Worm (Caenorhabditis elegans): ENCODE results near the gene sqst-5.
A peak's percentile ranks its signal among the peaks of the same experiment; 100 is the strongest.

Gene sqst-5

ce11 chrIII:147570-148076, at the start of gene sqst-5:
Gene sqst-5 (minus strand): TSS chrIII:147620.
- TF ChIP-seq elt-3 (tag; optimal IDR thresholded peaks at IDR 0.05) = no peak
- TF ChIP-seq unc-39 (tag; optimal IDR thresholded peaks at IDR 0.05) = no peak
- TF ChIP-seq flh-1 (GFP tag; optimal IDR thresholded peaks at IDR 0.05) = no peak
- no peak for TF ChIP-seq drap-1 (GFP tag; optimal IDR thresholded peaks at IDR 0.05)

- TF ChIP-seq nhr-237 (tag; optimal IDR thresholded peaks at IDR 0.05) = no peak
- TF ChIP-seq nhr-2 (tag; optimal IDR thresholded peaks at IDR 0.05) = no peak
These were observed 46.7 kb upstream of the sqst-5 start, which contains the start of gene F40G9.17 for ce11 chrIII:194160-194559. Gene F40G9.17 (plus strand): TSS chrIII:194460.

ce11 chrIII:191803-192202, 44.4 kb upstream of the sqst-5 start, which contains the start of gene sec-20:
Gene sec-20 (plus strand): TSS chrIII:192103.
- TF ChIP-seq snpc-4 (tag; optimal IDR thresholded peaks at IDR 0.05) (no peak), ces-1 (GFP tag; optimal IDR thresholded peaks at IDR 0.05) (no peak), nhr-76 (tag; optimal IDR thresholded peaks at IDR 0.05) (no peak), drap-1 (GFP tag; optimal IDR thresholded peaks at IDR 0.05) (no peak), sptf-1 (tag; optimal IDR thresholded peaks at IDR 0.05) (no peak), ceh-43 (GFP tag; optimal IDR thresholded peaks at IDR 0.05) (no peak), elt-1 (tag; optimal IDR thresholded peaks at IDR 0.05; ENCODE audit: borderline replicate concordance, insufficient read depth) (no peak), tbx-8 (GFP tag; optimal IDR thresholded peaks at IDR 0.05) (no peak), sem-2 (GFP tag; optimal IDR thresholded peaks at IDR 0.05) (no peak)

- no peak for TF ChIP-seq cnd-1 (tag; optimal IDR thresholded peaks at IDR 0.05)
- no peak for TF ChIP-seq lin-32 (GFP tag; optimal IDR thresholded peaks at IDR 0.05)
- no peak for TF ChIP-seq drap-1 (GFP tag; optimal IDR thresholded peaks at IDR 0.05)
- TF ChIP-seq elt-1 (tag; optimal IDR thresholded peaks at IDR 0.05; ENCODE audit: borderline replicate concordance, insufficient read depth) = no peak
These were observed 43.3 kb upstream of the sqst-5 start, which contains the start of gene cox-17 for ce11 chrIII:190686-191085. Gene cox-17 (plus strand): TSS chrIII:190986.

- TF ChIP-seq elt-1 (tag; optimal IDR thresholded peaks at IDR 0.05; ENCODE audit: borderline replicate concordance, insufficient read depth) = no peak
- no peak for TF ChIP-seq mep-1 (tag; optimal IDR thresholded peaks at IDR 0.05)
- TF ChIP-seq unc-39 (tag; optimal IDR thresholded peaks at IDR 0.05) = no peak
- TF ChIP-seq zip-8 (tag; optimal IDR thresholded peaks at IDR 0.05) = no peak
- no peak for TF ChIP-seq lin-32 (GFP tag; optimal IDR thresholded peaks at IDR 0.05)
- no peak for TF ChIP-seq lin-13 (tag; optimal IDR thresholded peaks at IDR 0.05)
- TF ChIP-seq ceh-43 (GFP tag; optimal IDR thresholded peaks at IDR 0.05) = no peak
- no peak for TF ChIP-seq cnd-1 (tag; optimal IDR thresholded peaks at IDR 0.05)
- TF ChIP-seq drap-1 (GFP tag; optimal IDR thresholded peaks at IDR 0.05) = no peak
- TF ChIP-seq lsy-2 (tag; optimal IDR thresholded peaks at IDR 0.05) = no peak
- no peak for TF ChIP-seq ceh-83 (GFP tag; optimal IDR thresholded peaks at IDR 0.05)
- TF ChIP-seq unc-120 (tag; optimal IDR thresholded peaks at IDR 0.05; ENCODE audit: poor library complexity, severe bottlenecking) = no peak
These were observed 41.9 kb upstream of the sqst-5 start for ce11 chrIII:189280-189679.

- TF ChIP-seq nhr-237 (tag; optimal IDR thresholded peaks at IDR 0.05) = peak; percentile 31
- no peak for TF ChIP-seq elt-3 (tag; optimal IDR thresholded peaks at IDR 0.05)
- TF ChIP-seq unc-62 (GFP tag; optimal IDR thresholded peaks at IDR 0.05) = no peak
- TF ChIP-seq nhr-2 (tag; optimal IDR thresholded peaks at IDR 0.05) = no peak
- TF ChIP-seq hlh-1 (tag; optimal IDR thresholded peaks at IDR 0.05) = no peak
- TF ChIP-seq ces-1 (GFP tag; optimal IDR thresholded peaks at IDR 0.05) = peak; percentile 2
- no peak for TF ChIP-seq snpc-4 (tag; optimal IDR thresholded peaks at IDR 0.05)
- TF ChIP-seq sem-2 (GFP tag; optimal IDR thresholded peaks at IDR 0.05) = no peak
- no peak for TF ChIP-seq nhr-76 (tag; optimal IDR thresholded peaks at IDR 0.05)
- no peak for TF ChIP-seq drap-1 (GFP tag; optimal IDR thresholded peaks at IDR 0.05)
- TF ChIP-seq zip-8 (tag; optimal IDR thresholded peaks at IDR 0.05) = no peak
- TF ChIP-seq ceh-39 (tag; optimal IDR thresholded peaks at IDR 0.05) = peak; percentile 41
- TF ChIP-seq nhr-28 (tag; optimal IDR thresholded peaks at IDR 0.05) = no peak
- no peak for TF ChIP-seq pha-4 (tag; optimal IDR thresholded peaks at IDR 0.05)
- TF ChIP-seq unc-120 (tag; optimal IDR thresholded peaks at IDR 0.05; ENCODE audit: poor library complexity, severe bottlenecking) = no peak
- no peak for TF ChIP-seq lin-13 (tag; optimal IDR thresholded peaks at IDR 0.05)
- TF ChIP-seq flh-1 (GFP tag; optimal IDR thresholded peaks at IDR 0.05) = no peak
- no peak for TF ChIP-seq sptf-1 (tag; optimal IDR thresholded peaks at IDR 0.05)
- no peak for TF ChIP-seq blmp-1 (tag; optimal IDR thresholded peaks at IDR 0.05)
- TF ChIP-seq elt-1 (tag; optimal IDR thresholded peaks at IDR 0.05; ENCODE audit: borderline replicate concordance, insufficient read depth) = no peak
- TF ChIP-seq lin-32 (GFP tag; optimal IDR thresholded peaks at IDR 0.05) = no peak
- TF ChIP-seq bed-3 (GFP tag; optimal IDR thresholded peaks at IDR 0.05) = no peak
- no peak for TF ChIP-seq lsy-2 (tag; optimal IDR thresholded peaks at IDR 0.05)
These were observed 41.0 kb upstream of the sqst-5 start, which contains the start of gene ubc-20 for ce11 chrIII:188426-188888. Gene ubc-20 (plus strand): TSS chrIII:188838.
